Worm (Caenorhabditis elegans) whole organism, young adult: ENCODE data around the gene srd-21.

ENCODE experiments used
- B0035.1 ChIP-seq: sonication (generic microtip); optimal IDR thresholded peaks from 2 replicates; lab custom pipeline; 2016; ENCODE audit warnings: missing genetic modification characterization, mild to moderate bottlenecking, missing compliant biosample characterization, missing genotype, missing genetic modification reagents
- C06A6.2 ChIP-seq: fragments of 200-800 bp; sonication (Bioruptor generic); conservative IDR thresholded peaks from 2 replicates; pipeline ENCODE4 v1.3.6; 2022; ENCODE audit warnings: missing genetic modification characterization, missing compliant biosample characterization
- D2030.7 ChIP-seq: fragments of 200-800 bp; sonication (Bioruptor generic); IDR thresholded peaks from 2 replicates; pipeline ENCODE4 v1.3.6; 2022; ENCODE audit warnings: missing genetic modification reagents, missing genetic modification characterization, missing compliant biosample characterization
- F39B2.1 ChIP-seq: fragments of 200-800 bp; sonication (Bioruptor generic); IDR thresholded peaks from 2 replicates; pipeline ENCODE4 v1.3.6; 2022; ENCODE audit warnings: missing genetic modification reagents, missing genetic modification characterization, missing compliant biosample characterization
- F57C9.4 ChIP-seq: sonication (generic microtip); optimal IDR thresholded peaks from 2 replicates; lab custom pipeline; 2017; ENCODE audit warnings: mild to moderate bottlenecking, missing genetic modification characterization, missing compliant biosample characterization
- Y53G8AR.9 ChIP-seq: fragments of 200-800 bp; sonication (Bioruptor generic); conservative IDR thresholded peaks from 2 replicates; pipeline ENCODE4 v1.3.6; 2022; ENCODE audit warnings: missing genetic modification reagents, missing genetic modification characterization, missing compliant biosample characterization
- Y95B8A.8 ChIP-seq: fragments of 200-800 bp; sonication (Bioruptor generic); IDR thresholded peaks from 2 replicates; pipeline ENCODE4 v1.3.6; 2022; ENCODE audit warnings: missing genetic modification reagents, missing genetic modification characterization, missing compliant biosample characterization
- ZK185.1 ChIP-seq: sonication (generic microtip); optimal IDR thresholded peaks from 2 replicates; lab custom pipeline; 2016; ENCODE audit warnings: mild to moderate bottlenecking, missing genetic modification characterization, missing compliant biosample characterization; ENCODE audit not compliant: poor library complexity, severe bottlenecking
- aptf-2 ChIP-seq: fragments of 200-800 bp; sonication (Bioruptor generic); conservative IDR thresholded peaks from 2 replicates; pipeline ENCODE4 v1.3.6; 2022; ENCODE audit warnings: missing genetic modification reagents, missing genetic modification characterization, missing compliant biosample characterization
- attf-5 ChIP-seq: fragments of 200-800 bp; sonication (Bioruptor generic); optimal IDR thresholded peaks from 2 replicates; lab custom pipeline; 2018; ENCODE audit warnings: mild to moderate bottlenecking, missing genetic modification characterization, missing compliant biosample characterization
- attf-6 ChIP-seq: fragments of 200-800 bp; sonication (Bioruptor generic); IDR thresholded peaks from 2 replicates; pipeline ENCODE4 v1.3.6; 2022; ENCODE audit warnings: missing genetic modification reagents, missing genetic modification characterization, missing compliant biosample characterization
- cebp-1 ChIP-seq, 2 experiments: fragments of 200-800 bp in 1 of 2; sonication (Bioruptor generic) in 1 of 2; sonication (generic microtip) in 1 of 2; IDR thresholded peaks in 1 of 2; optimal IDR thresholded peaks in 1 of 2; 2 replicates each; pipeline versions ENCODE4 v1.3.6 to Lab custom; 2017 to 2022; ENCODE audit warnings: missing compliant biosample characterization in 2 of 2, missing genetic modification characterization in 2 of 2, mild to moderate bottlenecking in 1 of 2, missing genetic modification reagents in 1 of 2, moderate library complexity in 1 of 2
- cebp-2 ChIP-seq: fragments of 200-800 bp; sonication (Bioruptor generic); IDR thresholded peaks from 2 replicates; pipeline ENCODE4 v1.3.6; 2022; ENCODE audit warnings: missing genetic modification characterization, missing compliant biosample characterization
- ceh-91 ChIP-seq: fragments of 200-800 bp; sonication (Bioruptor generic); IDR thresholded peaks from 2 replicates; pipeline ENCODE4 v1.3.6; 2022; ENCODE audit warnings: missing genetic modification reagents, missing genetic modification characterization, missing compliant biosample characterization
- chd-7 ChIP-seq: sonication (generic microtip); optimal IDR thresholded peaks from 2 replicates; lab custom pipeline; 2016; ENCODE audit warnings: mild to moderate bottlenecking, missing genetic modification characterization, moderate library complexity, missing compliant biosample characterization
- die-1 ChIP-seq: sonication (generic microtip); optimal IDR thresholded peaks from 2 replicates; lab custom pipeline; 2016; ENCODE audit warnings: missing genotype, mild to moderate bottlenecking, missing genetic modification characterization, missing compliant biosample characterization
- dox-1 ChIP-seq: fragments of 200-800 bp; sonication (Bioruptor generic); IDR thresholded peaks from 2 replicates; pipeline ENCODE4 v1.3.6; 2022; ENCODE audit warnings: missing genetic modification reagents, missing genetic modification characterization, missing compliant biosample characterization
- dpff-1 ChIP-seq: sonication (generic microtip); optimal IDR thresholded peaks from 2 replicates; lab custom pipeline; 2017; ENCODE audit warnings: mild to moderate bottlenecking, missing genetic modification characterization, missing compliant biosample characterization
- egl-18 ChIP-seq: fragments of 200-800 bp; sonication (Bioruptor generic); IDR thresholded peaks from 2 replicates; pipeline ENCODE4 v1.3.6; 2022; ENCODE audit warnings: missing genetic modification reagents, missing genetic modification characterization, missing compliant biosample characterization
- ekl-4 ChIP-seq: fragments of 200-800 bp; sonication (Bioruptor generic); IDR thresholded peaks from 2 replicates; pipeline ENCODE4 v1.3.6; 2022; ENCODE audit warnings: missing genetic modification reagents, missing genetic modification characterization, missing compliant biosample characterization
- him-1 ChIP-seq: sonication (generic microtip); optimal IDR thresholded peaks from 2 replicates; lab custom pipeline; 2016; ENCODE audit warnings: missing genotype, missing genetic modification reagents, missing genetic modification characterization, missing compliant biosample characterization
- hmg-1.2 ChIP-seq: fragments of 200-800 bp; sonication (Bioruptor generic); IDR thresholded peaks from 2 replicates; pipeline ENCODE4 v1.3.6; 2022; ENCODE audit warnings: missing genetic modification reagents, missing genetic modification characterization, missing compliant biosample characterization
- hsf-1 ChIP-seq: fragments of 200-800 bp; sonication (Bioruptor generic); IDR thresholded peaks from 2 replicates; pipeline ENCODE4 v1.3.6; 2022; ENCODE audit warnings: missing genetic modification reagents, missing genetic modification characterization, missing compliant biosample characterization
- let-526 ChIP-seq: fragments of 200-800 bp; sonication (Bioruptor generic); IDR thresholded peaks from 2 replicates; pipeline ENCODE4 v1.3.6; 2022; ENCODE audit warnings: missing genetic modification reagents, missing genetic modification characterization, missing compliant biosample characterization
- lin-26 ChIP-seq: fragments of 200-800 bp; sonication (Bioruptor generic); IDR thresholded peaks from 2 replicates; pipeline ENCODE4 v1.3.6; 2022; ENCODE audit warnings: missing genetic modification reagents, missing genetic modification characterization, missing compliant biosample characterization
- lin-54 ChIP-seq: fragments of 200-800 bp; sonication (Bioruptor generic); optimal IDR thresholded peaks from 2 replicates; lab custom pipeline; 2018; ENCODE audit warnings: mild to moderate bottlenecking, missing genetic modification characterization, missing compliant biosample characterization
- madf-3 ChIP-seq: fragments of 200-800 bp; sonication (Bioruptor generic); IDR thresholded peaks from 2 replicates; pipeline ENCODE4 v1.3.6; 2022; ENCODE audit warnings: missing genetic modification reagents, missing genetic modification characterization, missing compliant biosample characterization
- madf-6 ChIP-seq: fragments of 200-800 bp; sonication (Bioruptor generic); IDR thresholded peaks from 2 replicates; pipeline ENCODE4 v1.3.6; 2022; ENCODE audit warnings: missing genetic modification reagents, missing genetic modification characterization, missing compliant biosample characterization
- mcd-1 ChIP-seq: fragments of 200-800 bp; sonication (Bioruptor generic); IDR thresholded peaks from 2 replicates; pipeline ENCODE4 v1.3.6; 2022; ENCODE audit warnings: missing genetic modification reagents, missing genetic modification characterization, missing compliant biosample characterization
- mes-4 ChIP-seq: sonication (generic microtip); optimal IDR thresholded peaks from 2 replicates; lab custom pipeline; 2016; ENCODE audit warnings: missing genotype, missing genetic modification characterization, missing compliant biosample characterization
- nhr-120 ChIP-seq: fragments of 200-800 bp; sonication (Bioruptor generic); IDR thresholded peaks from 2 replicates; pipeline ENCODE4 v1.3.6; 2022; ENCODE audit warnings: missing genetic modification characterization, missing compliant biosample characterization
- pbrm-1 ChIP-seq: fragments of 200-800 bp; sonication (Bioruptor generic); IDR thresholded peaks from 2 replicates; pipeline ENCODE4 v1.3.6; 2022; ENCODE audit warnings: missing genetic modification reagents, missing genetic modification characterization, missing compliant biosample characterization
- rpc-1 ChIP-seq, 2 experiments: fragments of 150-350 bp in 1 of 2; sonication (generic microtip) in 1 of 2; optimal IDR thresholded peaks; 2 replicates each; lab custom pipeline; 2014 to 2018; ENCODE audit warnings: missing biosample characterization in 1 of 2, missing genetic modification characterization in 1 of 2, missing genetic modification reagents in 1 of 2, missing genotype in 1 of 2
- snpc-1.3 ChIP-seq: sonication (generic microtip); optimal IDR thresholded peaks from 2 replicates; lab custom pipeline; 2017; ENCODE audit warnings: missing genetic modification characterization, mild to moderate bottlenecking, missing compliant biosample characterization, antibody characterized with exemption, moderate library complexity, missing genotype, missing genetic modification reagents; ENCODE audit not compliant: insufficient read depth
- sptf-2 ChIP-seq: fragments of 200-800 bp; sonication (Bioruptor generic); optimal IDR thresholded peaks from 2 replicates; lab custom pipeline; 2018; ENCODE audit warnings: mild to moderate bottlenecking, missing genetic modification characterization, missing compliant biosample characterization
- tbp1 ChIP-seq: fragments of 200-800 bp; sonication (Bioruptor generic); optimal IDR thresholded peaks from 2 replicates; lab custom pipeline; 2018; ENCODE audit warnings: mild to moderate bottlenecking, missing genetic modification characterization, missing compliant biosample characterization
- tbx-9 ChIP-seq: sonication (generic microtip); optimal IDR thresholded peaks from 2 replicates; lab custom pipeline; 2016; ENCODE audit warnings: borderline replicate concordance, missing genetic modification characterization, inconsistent platforms, missing compliant biosample characterization
- zim-3 ChIP-seq: sonication (generic microtip); optimal IDR thresholded peaks from 2 replicates; lab custom pipeline; 2017; ENCODE audit warnings: mild to moderate bottlenecking, missing genetic modification characterization, moderate library complexity, missing compliant biosample characterization
- ztf-25 ChIP-seq: fragments of 200-800 bp; sonication (Bioruptor generic); IDR thresholded peaks from 2 replicates; pipeline ENCODE4 v1.3.6; 2022; ENCODE audit warnings: missing genetic modification reagents, missing genetic modification characterization, missing compliant biosample characterization
- ztf-6 ChIP-seq: fragments of 200-800 bp; sonication (Bioruptor generic); IDR thresholded peaks from 2 replicates; pipeline ENCODE4 v1.3.6; 2022; ENCODE audit warnings: missing genetic modification reagents, missing genetic modification characterization, missing compliant biosample characterization

The srd-21 gene

DNA sequence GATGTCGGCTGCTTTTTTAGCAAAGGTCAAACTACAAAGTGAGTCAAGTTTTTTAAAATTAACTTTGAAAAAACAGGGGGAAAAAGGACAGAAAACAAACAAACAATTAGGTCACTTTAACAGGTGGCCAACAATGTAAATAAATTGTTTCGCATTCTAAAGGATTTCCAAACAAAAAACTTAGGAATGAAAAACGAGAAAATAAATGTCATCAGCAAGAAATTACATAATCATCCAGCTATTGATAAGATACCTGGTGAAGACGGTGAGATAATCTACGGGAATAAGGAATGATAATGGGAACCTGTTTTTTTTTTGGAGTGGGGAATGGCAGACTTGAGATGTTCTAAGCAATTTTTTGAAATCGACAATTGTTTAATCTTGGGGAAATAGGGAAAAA, 33.6 kb upstream of the srd-21 start:
- no peak for TF ChIP-seq egl-18
- no peak for TF ChIP-seq madf-6
- no peak for TF ChIP-seq F57C9.4 (tag; lab: Kevin White, UChicago)
- TF ChIP-seq madf-3 (GFP tag; lab: Robert Waterston, UW): no peak
- no peak for TF ChIP-seq F39B2.1 (GFP tag; lab: Robert Waterston, UW)
- no peak for TF ChIP-seq Y95B8A.8
- no peak for TF ChIP-seq dpff-1 (tag; lab: Kevin White, UChicago)
- no peak for TF ChIP-seq him-1
- TF ChIP-seq die-1 (tag; lab: Kevin White, UChicago): no peak
- TF ChIP-seq, all 124 proteins: peak for 0

DNA sequence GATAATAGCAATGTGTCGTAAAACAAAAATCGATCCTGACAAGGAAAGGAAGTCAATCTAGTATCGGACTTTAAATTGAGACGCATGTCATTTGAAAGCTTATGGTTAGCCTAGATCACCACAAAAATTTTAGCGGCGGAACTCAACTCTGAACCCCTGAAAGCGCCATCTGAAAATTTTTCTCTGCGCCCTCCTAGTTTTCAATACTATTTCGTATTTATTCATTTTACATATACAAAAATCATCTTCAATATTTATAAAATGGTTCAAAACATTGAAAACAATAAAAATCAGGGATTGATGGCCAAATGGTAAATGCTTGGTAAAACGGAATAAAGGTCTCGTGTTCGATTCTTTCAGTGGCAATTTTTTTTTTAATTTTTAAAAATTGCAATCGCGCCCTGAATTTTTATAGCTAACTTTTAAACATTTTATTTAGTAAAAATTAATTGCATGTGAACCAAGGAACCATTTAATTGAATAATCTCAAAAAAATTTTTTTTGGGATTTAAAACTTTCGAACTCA, 32.3 kb upstream of the srd-21 start:
- TF ChIP-seq hmg-1.2: peak; percentile 94
- TF ChIP-seq lin-26: peak; percentile 71
- 0 out of 2 replicates have a peak, but pooled peaks have one; percentile 35 for TF ChIP-seq pbrm-1 (GFP tag; lab: Robert Waterston, UW)
- TF ChIP-seq ztf-25 (GFP tag; lab: Robert Waterston, UW): 0 out of 2 replicates have a peak, but pooled peaks have one; percentile 29
- peak; percentile 60; the same call in 1 of the 2 replicates for TF ChIP-seq attf-6

DNA sequence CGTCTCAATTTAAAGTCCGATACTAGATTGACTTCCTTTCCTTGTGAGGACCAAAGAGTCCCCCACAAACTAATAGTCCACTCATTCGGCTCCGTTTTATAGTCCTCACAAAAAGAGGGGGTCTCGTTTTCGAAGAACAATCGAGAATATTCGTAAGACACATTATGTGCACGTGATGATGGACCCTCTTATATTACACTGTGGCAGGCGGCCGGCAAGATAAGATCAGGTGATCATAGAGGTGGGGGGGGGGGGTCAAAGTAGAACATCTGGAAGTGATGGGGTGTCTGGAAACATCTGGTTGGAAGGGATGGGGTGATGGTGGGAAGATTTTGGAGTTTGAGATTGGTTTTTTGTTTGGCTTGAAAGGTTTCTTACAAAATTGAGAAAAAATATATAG, 31.3 kb upstream of the srd-21 start:
- no peak for TF ChIP-seq tbx-9
- TF ChIP-seq hmg-1.2: no peak
- TF ChIP-seq pbrm-1 (GFP tag; lab: Robert Waterston, UW): peak; percentile 28; the same call in 1 of the 2 replicates
- TF ChIP-seq mcd-1 (GFP tag; lab: Robert Waterston, UW): 0 out of 2 replicates have a peak, but pooled peaks have one; percentile 12
- no peak for TF ChIP-seq ceh-91 (GFP tag; lab: Robert Waterston, UW)
- peak; percentile 64; the same call in 1 of the 2 replicates for TF ChIP-seq C06A6.2 (GFP tag; lab: Robert Waterston, UW)
- TF ChIP-seq zim-3 (tag; lab: Kevin White, UChicago): no peak
- no peak for TF ChIP-seq snpc-1.3 (tag; lab: Kevin White, UChicago)
- peak; percentile 85 for TF ChIP-seq hsf-1
- 0 out of 2 replicates have a peak, but pooled peaks have one; percentile 13 for TF ChIP-seq Y53G8AR.9 (GFP tag; lab: Robert Waterston, UW)
- TF ChIP-seq dox-1 (GFP tag; lab: Robert Waterston, UW): 0 out of 2 replicates have a peak, but pooled peaks have one; percentile 25
- TF ChIP-seq madf-6: 0 out of 2 replicates have a peak, but pooled peaks have one; percentile 8
- 0 out of 2 replicates have a peak, but pooled peaks have one; percentile 61 for TF ChIP-seq let-526 (GFP tag; lab: Robert Waterston, UW)

DNA sequence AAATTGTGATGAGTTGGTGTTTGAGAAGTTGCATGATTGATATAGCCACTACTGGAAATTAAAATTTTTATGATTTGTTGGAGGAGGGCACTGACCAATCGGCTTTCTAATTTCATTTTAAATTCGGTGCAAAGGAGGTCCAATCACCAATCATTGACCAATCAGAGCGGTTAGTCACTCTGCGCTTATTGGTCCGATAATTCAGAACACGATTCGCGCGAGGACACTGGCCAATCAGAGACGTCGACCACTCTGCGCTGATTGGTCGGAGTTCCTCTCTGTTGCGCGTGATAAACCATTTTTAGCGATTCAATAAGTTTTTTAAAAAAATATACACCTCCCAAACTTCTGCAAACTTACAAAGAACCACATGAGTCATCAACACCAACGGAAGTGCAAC, 29.9 kb upstream of the srd-21 start:
- no peak for TF ChIP-seq sptf-2 (GFP tag; lab: Kevin White, UChicago)
- TF ChIP-seq rpc-1 (optimal IDR thresholded peaks at IDR 0.05; lab: Kevin White, UChicago): no peak
- no peak for TF ChIP-seq rpc-1 (tag; optimal IDR thresholded peaks at IDR 0.05; lab: Kevin White, UChicago)
- no peak for TF ChIP-seq dpff-1 (tag; lab: Kevin White, UChicago)
- 0 out of 2 replicates have a peak, but pooled peaks have one; percentile 14 for TF ChIP-seq cebp-1 (GFP tag; IDR thresholded peaks at IDR 0.05; lab: Robert Waterston, UW)
- TF ChIP-seq cebp-1 (tag; optimal IDR thresholded peaks at IDR 0.05; lab: Kevin White, UChicago): no peak
- TF ChIP-seq nhr-120 (GFP tag; lab: Robert Waterston, UW): no peak
- TF ChIP-seq, all 124 proteins: peak for 1

DNA sequence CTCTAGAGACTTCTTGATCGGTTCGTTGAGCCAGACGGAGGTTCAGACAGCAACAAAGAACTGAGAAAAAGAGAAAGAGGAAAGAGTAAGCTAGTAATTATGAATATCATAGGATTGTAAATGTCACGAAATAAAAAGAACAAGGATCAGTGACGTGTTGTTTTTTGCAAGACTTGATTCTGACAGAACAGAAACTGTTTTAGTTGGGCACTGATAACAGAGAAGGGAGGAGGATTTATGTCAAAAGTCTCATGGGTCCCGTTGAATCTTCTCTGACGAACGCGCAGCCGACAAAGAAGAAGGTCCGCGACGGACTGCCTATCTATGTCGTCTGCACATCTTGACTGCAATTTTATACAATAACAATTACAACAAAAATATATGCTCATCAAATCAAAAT, 29.1 kb upstream of the srd-21 start, which contains the start of gene T03E6.9:
T03E6.9 (minus strand) TSS at position 101 of the 400 bp plus-strand sequence.
- TF ChIP-seq chd-7 (tag; lab: Kevin White, UChicago): no peak
- no peak for TF ChIP-seq B0035.1 (tag; lab: Kevin White, UChicago)
- TF ChIP-seq aptf-2 (GFP tag; lab: Robert Waterston, UW): no peak
- no peak for TF ChIP-seq pbrm-1 (GFP tag; lab: Robert Waterston, UW)
- no peak for TF ChIP-seq tbp1 (GFP tag; lab: Kevin White, UChicago)
- no peak for TF ChIP-seq ZK185.1
- no peak for TF ChIP-seq die-1 (tag; lab: Kevin White, UChicago)
- no peak for TF ChIP-seq D2030.7 (GFP tag; lab: Robert Waterston, UW)
- no peak for TF ChIP-seq dpff-1 (tag; lab: Kevin White, UChicago)
- TF ChIP-seq lin-54 (GFP tag; lab: Kevin White, UChicago): no peak
- TF ChIP-seq ztf-6 (GFP tag; lab: Robert Waterston, UW): no peak
- TF ChIP-seq attf-5: no peak
- TF ChIP-seq cebp-2 (GFP tag; lab: Robert Waterston, UW): no peak
- no peak for TF ChIP-seq mes-4 (tag; lab: Kevin White, UChicago)
- no peak for TF ChIP-seq ekl-4 (GFP tag; lab: Robert Waterston, UW)
- no peak for TF ChIP-seq ceh-91 (GFP tag; lab: Robert Waterston, UW)
